Worm (Caenorhabditis elegans): ENCODE results near the gene F53B2.5.
"Not testable (repeated sequence)": the region's sequence is repeated elsewhere in the genome, so short reads cannot be mapped to it uniquely, and the experiment has no call there.

F53B2.5 gene

DNA sequence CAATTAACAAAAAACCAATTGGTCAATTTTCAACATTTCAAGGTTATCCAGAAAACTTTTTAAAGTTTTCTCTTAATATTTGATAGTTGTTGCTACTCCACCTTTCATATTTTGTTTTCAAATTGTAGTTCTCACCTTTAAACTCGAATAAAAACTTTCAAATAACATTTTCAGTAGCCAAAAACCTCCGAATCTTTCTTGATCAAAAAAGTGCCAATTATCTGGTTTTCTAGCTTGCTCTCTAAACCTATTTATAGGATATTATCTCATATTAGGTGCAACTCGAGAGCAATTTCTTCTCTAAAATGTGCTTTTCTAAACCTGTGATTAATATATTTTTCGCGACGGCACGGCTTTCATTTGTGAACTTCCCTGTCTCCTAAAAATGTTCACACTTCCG is 43.8 kb downstream of the F53B2.5 start, which contains the start of gene sru-26:
Gene sru-26, plus strand, starts transcription at position 301 of the 400 bp plus-strand sequence.
- TF ChIP-seq W03F9.2 (tag; optimal IDR thresholded peaks at IDR 0.05) (no peak), him-1 (tag; optimal IDR thresholded peaks at IDR 0.05) (no peak), dao-5 (tag; optimal IDR thresholded peaks at IDR 0.05) (no peak)

- TF ChIP-seq dao-5, W03F9.2, him-1 (tag; optimal IDR thresholded peaks at IDR 0.05): not testable (repeated sequence)
These were observed 46.5 kb downstream of the F53B2.5 start, which contains the start of gene T04A11.4 for ce11 chrIV:12484479-12484878. Gene T04A11.4 (minus strand): TSS chrIV:12484579.

DNA sequence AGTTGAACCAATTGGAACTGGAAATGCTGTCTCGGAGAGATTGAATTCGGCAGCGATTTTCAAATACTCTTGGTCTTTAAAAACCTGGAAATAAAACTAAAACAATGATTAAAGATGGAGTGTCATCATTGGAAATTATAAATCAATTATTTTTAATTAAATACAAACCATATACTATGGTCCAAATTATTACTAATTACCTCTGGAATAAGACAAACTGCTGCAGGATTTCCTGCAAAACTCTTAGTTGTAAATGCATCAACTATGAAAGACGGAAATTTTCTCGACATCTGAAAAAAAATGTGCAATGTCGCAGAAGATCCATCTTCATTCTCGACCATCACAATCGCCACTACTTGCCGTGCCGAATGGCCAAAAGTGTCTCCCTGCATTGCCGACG is 52.2 kb downstream of the F53B2.5 start, which contains the start of gene igdb-1:
Gene igdb-1, plus strand, starts transcription at position 301 of the 400 bp plus-strand sequence.
- not testable (repeated sequence) for TF ChIP-seq dao-5, him-1, W03F9.2 (tag; optimal IDR thresholded peaks at IDR 0.05)

All from whole organism, L4/young adult.